Worm (Caenorhabditis elegans) whole organism, L1 larva: ENCODE results near the gene C08E3.14.
"Not testable (repeated sequence)": the region's sequence is repeated elsewhere in the genome, so short reads cannot be mapped to it uniquely, and the experiment has no call there.

ENCODE experiments used
- C16A3.4 ChIP-seq: fragments of 150-350 bp; optimal IDR thresholded peaks from 2 replicates; lab custom pipeline; 2014; ENCODE audit warnings: missing biosample characterization, missing genetic modification characterization
- F16B12.6 ChIP-seq: fragments of 150-350 bp; optimal IDR thresholded peaks from 2 replicates; lab custom pipeline; 2014; ENCODE audit warnings: missing biosample characterization, missing genetic modification characterization
- dpl-1 ChIP-seq, 3 experiments: fragments of 150-350 bp in 2 of 3; sonication (generic microtip) in 1 of 3; optimal IDR thresholded peaks; 2 replicates each; lab custom pipeline; 2014 to 2017; ENCODE audit warnings: missing biosample characterization in 3 of 3, missing genetic modification characterization in 3 of 3, missing genetic modification reagents in 3 of 3
- dsc-1 ChIP-seq: sonication (generic microtip); optimal IDR thresholded peaks from 2 replicates; lab custom pipeline; 2016; ENCODE audit warnings: mild to moderate bottlenecking, missing genetic modification characterization, missing compliant biosample characterization
- elt-2 ChIP-seq: sonication (generic microtip); optimal IDR thresholded peaks from 2 replicates; lab custom pipeline; 2016; ENCODE audit warnings: missing genetic modification characterization, mild to moderate bottlenecking, inconsistent platforms, missing compliant biosample characterization, missing genetic modification reagents
- ets-5 ChIP-seq: fragments of 200-800 bp; sonication (Bioruptor generic); IDR thresholded peaks from 2 replicates; pipeline ENCODE4 v1.3.6; 2022; ENCODE audit warnings: missing genetic modification characterization, missing compliant biosample characterization
- fkh-8 ChIP-seq: sonication (generic microtip); optimal IDR thresholded peaks from 2 replicates; lab custom pipeline; 2016; ENCODE audit warnings: mild to moderate bottlenecking, missing genetic modification characterization, missing compliant biosample characterization
- fos-1 ChIP-seq: fragments of 150-350 bp; optimal IDR thresholded peaks from 2 replicates; lab custom pipeline; 2014; ENCODE audit warnings: missing biosample characterization, missing genetic modification characterization
- hlh-4 ChIP-seq: sonication (generic microtip); optimal IDR thresholded peaks from 2 replicates; lab custom pipeline; 2016; ENCODE audit warnings: mild to moderate bottlenecking, missing genetic modification characterization, missing compliant biosample characterization
- jun-1 ChIP-seq: fragments of 150-350 bp; optimal IDR thresholded peaks from 2 replicates; lab custom pipeline; 2014; ENCODE audit warnings: missing biosample characterization, missing genetic modification reagents, missing genetic modification characterization
- lin-35 ChIP-seq, 2 experiments: fragments of 150-350 bp; optimal IDR thresholded peaks; 2 replicates each; lab custom pipeline; 2014; ENCODE audit warnings: missing biosample characterization in 2 of 2, missing genetic modification characterization in 2 of 2, missing genetic modification reagents in 2 of 2
- lsy-2 ChIP-seq, 2 experiments: fragments of 150-350 bp; optimal IDR thresholded peaks; 2 replicates each; lab custom pipeline; 2014; ENCODE audit warnings: missing biosample characterization in 2 of 2, missing genetic modification characterization in 2 of 2
- mab-9 ChIP-seq: fragments of 200-800 bp; sonication (Bioruptor generic); IDR thresholded peaks from 2 replicates; pipeline ENCODE4 v1.3.6; 2022; ENCODE audit warnings: missing genetic modification reagents, missing genetic modification characterization, missing compliant biosample characterization
- nhr-11 ChIP-seq: fragments of 150-350 bp; optimal IDR thresholded peaks from 2 replicates; lab custom pipeline; 2014; ENCODE audit warnings: missing biosample characterization, missing genetic modification characterization
- nhr-19 ChIP-seq: fragments of 200-800 bp; sonication (Bioruptor generic); conservative IDR thresholded peaks from 2 replicates; pipeline ENCODE4 v1.3.6; 2022; ENCODE audit warnings: missing genetic modification characterization, missing compliant biosample characterization
- nhr-76 ChIP-seq: sonication (generic microtip); optimal IDR thresholded peaks from 2 replicates; lab custom pipeline; 2017; ENCODE audit warnings: missing biosample characterization, missing genetic modification characterization
- nhr-84 ChIP-seq: sonication (generic microtip); optimal IDR thresholded peaks from 2 replicates; lab custom pipeline; 2017; ENCODE audit warnings: missing biosample characterization, missing genetic modification characterization
- nhr-90 ChIP-seq: sonication (generic microtip); optimal IDR thresholded peaks from 2 replicates; lab custom pipeline; 2016; ENCODE audit warnings: mild to moderate bottlenecking, missing genetic modification characterization, missing compliant biosample characterization; ENCODE audit not compliant: poor library complexity
- pag-3 ChIP-seq: sonication (generic microtip); optimal IDR thresholded peaks from 2 replicates; lab custom pipeline; 2017; ENCODE audit warnings: missing genetic modification characterization, mild to moderate bottlenecking, missing compliant biosample characterization, antibody characterized with exemption, borderline replicate concordance; ENCODE audit not compliant: insufficient read depth
- skn-1 ChIP-seq: fragments of 150-350 bp; optimal IDR thresholded peaks from 2 replicates; lab custom pipeline; 2014; ENCODE audit warnings: missing biosample characterization, missing genetic modification characterization
- sptf-1 ChIP-seq: fragments of 150-350 bp; optimal IDR thresholded peaks from 2 replicates; lab custom pipeline; 2014; ENCODE audit warnings: missing biosample characterization, missing genetic modification characterization
- tlp-1 ChIP-seq: fragments of 150-350 bp; optimal IDR thresholded peaks from 2 replicates; lab custom pipeline; 2014; ENCODE audit warnings: missing biosample characterization, missing genetic modification characterization
- xbp-1 ChIP-seq: sonication (generic microtip); optimal IDR thresholded peaks from 2 replicates; lab custom pipeline; 2016; ENCODE audit warnings: missing genetic modification characterization, missing compliant biosample characterization
- zag-1 ChIP-seq: fragments of 150-350 bp; optimal IDR thresholded peaks from 2 replicates; lab custom pipeline; 2014; ENCODE audit warnings: missing biosample characterization, missing genetic modification characterization

Gene C08E3.14

ce11 chrII:1621795-1622194, 4.0 kb upstream of the C08E3.14 start (continued):
- no peak for TF ChIP-seq mab-9 (GFP tag; lab: Robert Waterston, UW)
- peak in 1 of 2 experiments; percentile 32 for TF ChIP-seq lin-35 (GFP tag; optimal IDR thresholded peaks at IDR 0.05; lab: Kevin White, UChicago)
- no peak for TF ChIP-seq tlp-1 (tag; lab: Kevin White, UChicago)
- TF ChIP-seq xbp-1 (tag; lab: Kevin White, UChicago): no peak
- no peak for TF ChIP-seq nhr-11

- TF ChIP-seq dpl-1 (GFP tag; optimal IDR thresholded peaks at IDR 0.05; lab: Kevin White, UChicago): no peak
- TF ChIP-seq hlh-4 (tag; lab: Kevin White, UChicago): no peak
- TF ChIP-seq skn-1 (tag; lab: Kevin White, UChicago): no peak
- TF ChIP-seq ets-5 (GFP tag; lab: Robert Waterston, UW): no peak
- no peak for TF ChIP-seq nhr-76 (tag; lab: Kevin White, UChicago)
These were observed 1.2 kb upstream of the C08E3.14 start, which contains the start of gene fbxa-160 for ce11 chrII:1624572-1624971. TSS of gene fbxa-160 (minus strand) at chrII:1624672.

ce11 chrII:1627783-1628182, 2.0 kb downstream of the C08E3.14 start, which contains the start of gene C08E3.15:
TSS of gene C08E3.15 (minus strand) at chrII:1627883.
- TF ChIP-seq lsy-2 (tag; optimal IDR thresholded peaks at IDR 0.05; lab: Kevin White, UChicago): peak in 1 of 2 experiments; percentile 6

DNA sequence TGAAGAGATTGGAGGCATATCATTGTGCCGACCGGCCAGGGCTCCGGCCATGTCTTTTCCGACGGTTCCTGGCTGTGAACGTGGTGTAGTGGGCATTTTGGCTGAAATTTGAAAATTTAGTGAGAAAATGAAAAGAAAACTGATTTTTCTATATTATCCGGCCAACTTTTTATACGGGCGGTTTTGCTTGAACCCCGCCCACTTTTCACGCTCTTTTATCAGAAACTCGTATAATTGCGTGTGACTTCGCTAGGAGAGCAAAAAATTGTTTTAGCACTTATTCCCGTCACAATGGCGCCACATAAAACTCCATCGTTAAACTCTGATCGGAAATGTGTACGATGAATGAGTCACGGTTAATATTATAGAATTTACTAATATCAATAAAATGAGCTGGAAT, 6.5 kb downstream of the C08E3.14 start, which contains the start of gene C08E3.13:
Gene C08E3.13, minus strand, starts transcription at position 101 of the 400 bp plus-strand sequence.
- TF ChIP-seq nhr-84 (tag; lab: Kevin White, UChicago); nhr-76 (tag; lab: Kevin White, UChicago); nhr-19 (GFP tag; lab: Robert Waterston, UW): not testable (repeated sequence)

DNA sequence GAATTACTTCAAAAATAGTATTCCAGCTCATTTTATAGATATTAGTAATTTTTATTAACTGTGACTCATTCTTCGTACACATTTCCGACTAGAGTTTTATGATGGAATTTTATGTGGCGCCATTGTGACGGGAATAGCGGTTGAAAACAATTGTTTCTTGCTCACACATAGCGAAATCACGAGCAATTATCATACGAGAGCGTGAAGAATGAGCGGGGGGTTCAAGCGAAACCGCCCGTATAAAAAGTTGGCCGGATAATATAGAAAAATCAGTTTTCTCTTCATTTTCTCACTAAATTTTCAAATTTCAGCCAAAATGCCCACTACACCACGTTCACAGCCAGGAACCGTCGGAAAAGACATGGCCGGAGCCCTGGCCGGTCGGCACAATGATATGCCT, 7.7 kb downstream of the C08E3.14 start, which contains the start of gene C08E3.1:
Gene C08E3.1, plus strand, starts transcription at position 301 of the 400 bp plus-strand sequence.
- not testable (repeated sequence) for TF ChIP-seq jun-1 (tag; lab: Kevin White, UChicago); sptf-1 (tag; lab: Kevin White, UChicago); nhr-19 (GFP tag; lab: Robert Waterston, UW)
- TF ChIP-seq, all 84 proteins: peak for 0; not testable (repeated sequence) for 84

DNA sequence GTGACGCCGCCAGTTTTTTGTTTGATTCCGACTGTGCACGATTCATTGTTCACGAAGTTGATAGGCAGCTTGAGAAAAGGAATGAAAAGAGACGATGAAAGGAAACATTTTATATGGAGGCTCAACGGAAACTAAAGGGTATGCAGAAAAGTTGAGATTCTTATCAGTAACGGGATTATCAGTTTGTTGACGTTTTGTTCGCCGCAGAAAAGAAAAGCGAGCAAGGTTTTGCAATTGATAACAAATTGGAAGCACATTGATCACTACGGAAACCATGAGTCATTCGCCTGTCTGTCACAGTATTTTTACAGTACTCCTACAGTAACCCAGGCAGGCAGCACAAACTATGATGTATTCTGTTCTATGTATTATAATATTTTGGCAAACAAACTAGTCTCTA, 10.2 kb downstream of the C08E3.14 start:
- TF ChIP-seq zag-1 (tag; lab: Kevin White, UChicago) (no peak), elt-2 (tag; lab: Kevin White, UChicago) (peak; percentile 90), jun-1 (tag; lab: Kevin White, UChicago) (peak; percentile 15)

- TF ChIP-seq fos-1, dsc-1, pag-3 (tag; lab: Kevin White, UChicago): not testable (repeated sequence)
These were observed 10.6 kb downstream of the C08E3.14 start, which contains the start of gene srg-20 for ce11 chrII:1636392-1636791. TSS of gene srg-20 (plus strand) at chrII:1636692.

DNA sequence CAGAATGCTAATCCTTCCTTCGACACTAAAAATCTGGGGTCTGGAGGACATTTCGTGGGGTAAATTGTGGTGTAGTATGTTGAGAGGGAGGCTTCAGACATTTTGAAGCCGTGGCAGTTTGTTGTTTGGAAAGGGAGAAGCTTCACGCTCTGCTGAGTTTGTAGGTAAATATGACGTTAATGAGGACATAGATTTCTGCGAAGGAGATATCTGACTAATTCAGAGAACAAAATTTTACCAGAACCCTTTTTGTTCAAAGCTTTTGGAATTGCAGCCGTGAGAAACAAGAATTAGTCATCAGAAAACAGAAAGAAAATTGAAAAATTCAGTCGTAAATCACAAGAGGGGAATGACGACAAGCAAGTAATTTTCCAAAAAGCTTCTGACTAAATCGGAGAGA, 14.7 kb downstream of the C08E3.14 start, which contains the start of gene srh-72:
Gene srh-72, minus strand, starts transcription at position 101 of the 400 bp plus-strand sequence.
- TF ChIP-seq C16A3.4 (tag; lab: Kevin White, UChicago): no peak
- peak; percentile 62 for TF ChIP-seq fkh-8 (tag; lab: Kevin White, UChicago)

DNA sequence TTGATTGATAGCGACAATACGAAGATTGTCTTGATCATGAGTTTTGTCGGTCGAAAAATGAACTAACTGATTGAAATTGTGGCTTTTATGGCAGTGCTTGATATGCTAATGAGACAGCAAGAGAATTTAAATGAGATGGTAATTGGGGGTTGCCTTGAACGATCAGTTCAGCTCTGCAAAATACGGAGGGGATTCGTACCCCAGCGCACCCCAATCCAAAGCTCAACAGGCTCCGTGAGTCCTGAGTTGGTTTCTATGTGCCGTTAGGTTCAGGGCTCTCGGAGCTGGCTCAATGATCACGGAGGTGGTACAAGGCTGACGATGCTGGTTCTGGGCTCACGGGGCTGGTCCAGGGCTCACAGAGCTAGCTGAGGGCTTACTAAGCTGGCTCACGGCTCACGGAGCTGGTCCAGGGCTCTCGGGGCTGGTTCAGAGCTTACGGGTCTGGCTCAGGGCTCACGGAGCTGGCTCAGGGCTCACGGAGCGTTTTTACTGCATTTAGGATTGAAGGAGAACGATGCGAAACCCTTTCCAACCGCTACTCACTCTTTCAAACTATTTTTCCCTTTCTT, 19.1 kb downstream of the C08E3.14 start, which contains the start of gene ZC204.6:
Gene ZC204.6, minus strand, starts transcription at position 51 of the 572 bp plus-strand sequence.
- TF ChIP-seq nhr-90 (tag; lab: Kevin White, UChicago): no peak
- no peak for TF ChIP-seq F16B12.6 (tag; lab: Kevin White, UChicago)
